Worm (Caenorhabditis elegans) whole organism, L3 larva: ENCODE results near the gene nlp-59.

Experiments
- R02D3.7 ChIP-seq: fragments of 150-350 bp; optimal IDR thresholded peaks from 2 replicates; lab custom pipeline; 2014; ENCODE audit warnings: missing biosample characterization, missing genetic modification characterization
- ZK546.5 ChIP-seq: sonication (generic microtip); optimal IDR thresholded peaks from 2 replicates; lab custom pipeline; 2017; ENCODE audit warnings: missing biosample characterization, missing genetic modification characterization
- aly-2 ChIP-seq: fragments of 150-350 bp; optimal IDR thresholded peaks from 2 replicates; lab custom pipeline; 2014; ENCODE audit warnings: missing biosample characterization, missing genetic modification characterization
- ama-1 ChIP-seq: fragments of 150-350 bp; optimal IDR thresholded peaks from 2 replicates; lab custom pipeline; 2018
- ceh-28 ChIP-seq: fragments of 150-350 bp; optimal IDR thresholded peaks from 2 replicates; lab custom pipeline; 2014; ENCODE audit warnings: missing biosample characterization, missing genetic modification reagents, missing genetic modification characterization
- ceh-82 ChIP-seq: fragments of 150-350 bp; optimal IDR thresholded peaks from 2 replicates; lab custom pipeline; 2014; ENCODE audit warnings: missing biosample characterization, missing genetic modification characterization
- ceh-9 ChIP-seq: sonication (generic microtip); optimal IDR thresholded peaks from 2 replicates; lab custom pipeline; 2018; ENCODE audit warnings: missing biosample characterization, missing genetic modification characterization
- daf-12 ChIP-seq: fragments of 150-350 bp; optimal IDR thresholded peaks from 2 replicates; lab custom pipeline; 2014; ENCODE audit warnings: missing biosample characterization, missing genetic modification reagents, missing genetic modification characterization
- egl-27 ChIP-seq: sonication (generic microtip); optimal IDR thresholded peaks from 4 replicates; lab custom pipeline; 2017; ENCODE audit warnings: missing biosample characterization, missing genetic modification reagents, missing genetic modification characterization
- egl-5 ChIP-seq: fragments of 150-350 bp; optimal IDR thresholded peaks from 2 replicates; lab custom pipeline; 2017; ENCODE audit warnings: missing biosample characterization, missing genetic modification reagents, missing genetic modification characterization, inconsistent platforms
- elt-1 ChIP-seq: fragments of 150-350 bp; optimal IDR thresholded peaks from 2 replicates; lab custom pipeline; 2014; ENCODE audit warnings: missing biosample characterization, missing genetic modification characterization
- elt-2 ChIP-seq: sonication (generic microtip); optimal IDR thresholded peaks from 2 replicates; lab custom pipeline; 2016; ENCODE audit warnings: missing genetic modification reagents, mild to moderate bottlenecking, missing genetic modification characterization, missing compliant biosample characterization
- elt-3 ChIP-seq, 3 experiments: fragments of 150-350 bp in 1 of 3; sonication (generic microtip) in 2 of 3; optimal IDR thresholded peaks; 2 replicates in 2 of 3; 4 replicates in 1 of 3; lab custom pipeline; 2014 to 2017; ENCODE audit warnings: missing biosample characterization in 3 of 3, missing genetic modification characterization in 3 of 3
- eor-1 ChIP-seq, 2 experiments: fragments of 150-350 bp; optimal IDR thresholded peaks; 2 replicates each; lab custom pipeline; 2014 to 2018; ENCODE audit warnings: missing biosample characterization in 2 of 2, missing genetic modification characterization in 2 of 2
- fkh-10 ChIP-seq: sonication (generic microtip); optimal IDR thresholded peaks from 2 replicates; lab custom pipeline; 2017; ENCODE audit warnings: missing biosample characterization, missing genetic modification reagents, missing genetic modification characterization
- fkh-2 ChIP-seq: fragments of 150-350 bp; optimal IDR thresholded peaks from 2 replicates; lab custom pipeline; 2014; ENCODE audit warnings: missing biosample characterization, missing genetic modification reagents, missing genetic modification characterization
- fos-1 ChIP-seq: fragments of 150-350 bp; optimal IDR thresholded peaks from 2 replicates; lab custom pipeline; 2014; ENCODE audit warnings: missing biosample characterization, missing genetic modification characterization
- hmg-11 ChIP-seq: sonication (generic microtip); optimal IDR thresholded peaks from 2 replicates; lab custom pipeline; 2016; ENCODE audit warnings: missing genetic modification characterization, missing compliant biosample characterization
- jun-1 ChIP-seq: fragments of 150-350 bp; optimal IDR thresholded peaks from 2 replicates; lab custom pipeline; 2014; ENCODE audit warnings: missing biosample characterization, missing genetic modification reagents, missing genetic modification characterization
- lin-15B ChIP-seq: fragments of 150-350 bp; optimal IDR thresholded peaks from 2 replicates; lab custom pipeline; 2014; ENCODE audit warnings: missing biosample characterization, missing genetic modification characterization
- lin-39 ChIP-seq: fragments of 150-350 bp; optimal IDR thresholded peaks from 2 replicates; lab custom pipeline; 2018; ENCODE audit warnings: missing biosample characterization, missing genetic modification reagents, missing genetic modification characterization
- mml-1 ChIP-seq: fragments of 150-350 bp; sonication (generic microtip); optimal IDR thresholded peaks from 3 replicates; lab custom pipeline; 2014; ENCODE audit warnings: missing biosample characterization, missing genetic modification characterization
- nhr-12 ChIP-seq: fragments of 150-350 bp; optimal IDR thresholded peaks from 2 replicates; lab custom pipeline; 2014; ENCODE audit warnings: missing biosample characterization, missing genetic modification characterization
- nhr-23 ChIP-seq: fragments of 150-350 bp; optimal IDR thresholded peaks from 2 replicates; lab custom pipeline; 2014; ENCODE audit warnings: missing biosample characterization, missing genetic modification reagents, missing genetic modification characterization
- nhr-237 ChIP-seq: fragments of 150-350 bp; optimal IDR thresholded peaks from 2 replicates; lab custom pipeline; 2014; ENCODE audit warnings: missing biosample characterization, missing genetic modification characterization
- nhr-25 ChIP-seq: sonication (generic microtip); optimal IDR thresholded peaks from 2 replicates; lab custom pipeline; 2017; ENCODE audit warnings: missing biosample characterization, missing genetic modification characterization
- nhr-43 ChIP-seq: sonication (generic microtip); optimal IDR thresholded peaks from 2 replicates; lab custom pipeline; 2016; ENCODE audit warnings: mild to moderate bottlenecking, missing genetic modification characterization, missing compliant biosample characterization; ENCODE audit not compliant: poor library complexity, severe bottlenecking
- nhr-76 ChIP-seq: fragments of 150-350 bp; sonication (generic microtip); optimal IDR thresholded peaks from 5 replicates; lab custom pipeline; 2014; ENCODE audit warnings: missing biosample characterization, missing genetic modification characterization
- nhr-77 ChIP-seq: fragments of 150-350 bp; optimal IDR thresholded peaks from 2 replicates; lab custom pipeline; 2014; ENCODE audit warnings: missing biosample characterization, missing genetic modification characterization
- pha-4 ChIP-seq: fragments of 150-350 bp; optimal IDR thresholded peaks from 2 replicates; lab custom pipeline; 2014; ENCODE audit warnings: missing biosample characterization, missing genetic modification reagents, missing genetic modification characterization
- pqm-1 ChIP-seq: fragments of 150-350 bp; optimal IDR thresholded peaks from 2 replicates; lab custom pipeline; 2017; ENCODE audit warnings: missing biosample characterization, missing genetic modification characterization, inconsistent platforms
- sea-2 ChIP-seq: fragments of 150-350 bp; sonication (generic microtip); optimal IDR thresholded peaks from 4 replicates; lab custom pipeline; 2014; ENCODE audit warnings: missing biosample characterization, missing genetic modification reagents, missing genetic modification characterization
- skn-1 ChIP-seq: fragments of 150-350 bp; optimal IDR thresholded peaks from 2 replicates; lab custom pipeline; 2014; ENCODE audit warnings: missing biosample characterization, missing genetic modification characterization
- tbx-2 ChIP-seq: sonication (generic microtip); optimal IDR thresholded peaks from 2 replicates; lab custom pipeline; 2016; ENCODE audit warnings: mild to moderate bottlenecking, missing genetic modification characterization, missing compliant biosample characterization
- unc-39 ChIP-seq: sonication (generic microtip); optimal IDR thresholded peaks from 4 replicates; lab custom pipeline; 2017; ENCODE audit warnings: missing biosample characterization, missing genetic modification characterization
- unc-62 ChIP-seq: fragments of 150-350 bp; sonication (generic microtip); optimal IDR thresholded peaks from 4 replicates; lab custom pipeline; 2014; ENCODE audit warnings: missing biosample characterization, missing genetic modification reagents, missing genetic modification characterization
- zag-1 ChIP-seq: fragments of 150-350 bp; optimal IDR thresholded peaks from 2 replicates; lab custom pipeline; 2014; ENCODE audit warnings: missing biosample characterization, missing genetic modification characterization
- ztf-11 ChIP-seq: fragments of 150-350 bp; optimal IDR thresholded peaks from 2 replicates; lab custom pipeline; 2014; ENCODE audit warnings: missing biosample characterization, missing genetic modification characterization
- ztf-4 ChIP-seq: fragments of 150-350 bp; optimal IDR thresholded peaks from 2 replicates; lab custom pipeline; 2014; ENCODE audit warnings: missing biosample characterization, missing genetic modification characterization

Gene nlp-59

ce11 chrV:14990843-14991242, 19.6 kb downstream of the nlp-59 start, which contains the start of the genes cdt-2 and T01C3.2:
TSS of gene cdt-2 (minus strand) at chrV:14991126.
TSS of gene T01C3.2 (plus strand) at chrV:14991168.
- TF ChIP-seq hmg-11 (no peak), elt-3 (tag; optimal IDR thresholded peaks at IDR 0.05; lab: Kevin White, UChicago) (no peak), nhr-237 (tag; lab: Kevin White, UChicago) (no peak), nhr-23 (tag; lab: Kevin White, UChicago) (peak; percentile 10), lin-15B (tag; lab: Kevin White, UChicago) (peak; percentile 62), pqm-1 (tag; lab: Kevin White, UChicago) (no peak), pha-4 (tag; lab: Kevin White, UChicago) (peak; percentile 71), tbx-2 (no peak), sea-2 (no peak), unc-62 (GFP tag; lab: Kevin White, UChicago) (no peak), egl-27 (tag; lab: Kevin White, UChicago) (no peak), ama-1 (lab: Kevin White, UChicago) (no peak), elt-2 (tag; lab: Kevin White, UChicago) (no peak), nhr-76 (tag; lab: Kevin White, UChicago) (no peak), ZK546.5 (no peak), eor-1 (tag; optimal IDR thresholded peaks at IDR 0.05; lab: Kevin White, UChicago) (no peak), nhr-77 (tag; lab: Kevin White, UChicago) (no peak), egl-5 (no peak), nhr-43 (tag; lab: Kevin White, UChicago) (no peak), ztf-11 (tag; lab: Kevin White, UChicago) (no peak), fkh-2 (tag; lab: Kevin White, UChicago) (no peak), R02D3.7 (tag; lab: Kevin White, UChicago) (peak; percentile 91), zag-1 (tag; lab: Kevin White, UChicago) (no peak), daf-12 (tag; lab: Kevin White, UChicago) (no peak), ceh-82 (no peak), fkh-10 (GFP tag; lab: Kevin White, UChicago) (no peak), jun-1 (no peak), elt-1 (tag; lab: Kevin White, UChicago) (no peak), nhr-25 (no peak), fos-1 (no peak)

DNA sequence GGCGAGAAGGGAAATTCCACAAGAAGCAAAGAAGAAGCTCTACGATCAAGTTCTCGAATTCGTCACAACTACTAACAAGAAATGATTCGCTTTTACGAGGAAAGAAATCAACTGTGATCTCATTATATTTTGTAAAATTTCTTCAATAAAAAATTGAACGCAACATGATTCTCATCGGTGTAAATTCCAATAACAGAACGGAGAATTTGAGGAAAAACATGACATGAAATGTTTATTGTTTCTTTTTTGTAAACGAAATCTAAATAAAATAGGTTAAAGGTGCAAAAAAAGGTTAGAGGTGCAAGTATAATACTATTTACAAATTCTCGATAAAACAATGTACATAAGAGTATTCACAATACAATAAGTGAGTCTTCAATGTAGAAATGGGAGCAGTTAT, 20.3 kb downstream of the nlp-59 start:
- TF ChIP-seq ceh-9 (tag; lab: Kevin White, UChicago) (no peak), unc-39 (no peak), unc-62 (GFP tag; lab: Kevin White, UChicago) (no peak), eor-1 (tag; optimal IDR thresholded peaks at IDR 0.05; lab: Kevin White, UChicago) (no peak), fos-1 (no peak), ztf-4 (tag; lab: Kevin White, UChicago) (no peak), pha-4 (tag; lab: Kevin White, UChicago) (no peak), nhr-237 (tag; lab: Kevin White, UChicago) (no peak), aly-2 (no peak), ceh-28 (tag; lab: Kevin White, UChicago) (no peak), lin-39 (tag; lab: Kevin White, UChicago) (no peak), nhr-12 (no peak), sea-2 (no peak), mml-1 (tag; lab: Kevin White, UChicago) (no peak), ZK546.5 (no peak), nhr-23 (tag; lab: Kevin White, UChicago) (no peak)

- TF ChIP-seq lin-39 (tag; lab: Kevin White, UChicago) (no peak), mml-1 (tag; lab: Kevin White, UChicago) (no peak), nhr-23 (tag; lab: Kevin White, UChicago) (no peak), lin-15B (tag; lab: Kevin White, UChicago) (no peak), skn-1 (no peak)
These were observed 21.4 kb downstream of the nlp-59 start, which contains the start of gene T01C3.3 for ce11 chrV:14992627-14993117. TSS of gene T01C3.3 (minus strand) at chrV:14992677.
